Worm (Caenorhabditis elegans) whole organism, mixed stage, embryonic: Measurements from ENCODE around the gene hot-6.

ENCODE experiments used
- M03D4.4 ChIP-seq: sonication (generic microtip); optimal IDR thresholded peaks from 2 replicates; lab custom pipeline; 2017; ENCODE audit warnings: mild to moderate bottlenecking, missing genetic modification characterization, missing compliant biosample characterization
- blmp-1 ChIP-seq: fragments of 150-350 bp; optimal IDR thresholded peaks from 2 replicates; lab custom pipeline; 2014; ENCODE audit warnings: missing biosample characterization, missing genetic modification characterization
- ceh-39 ChIP-seq: fragments of 150-350 bp; optimal IDR thresholded peaks from 2 replicates; lab custom pipeline; 2014; ENCODE audit warnings: missing biosample characterization, missing genetic modification characterization
- ces-1 ChIP-seq: fragments of 150-350 bp; optimal IDR thresholded peaks from 2 replicates; lab custom pipeline; 2014; ENCODE audit warnings: missing biosample characterization, missing genetic modification reagents, missing genetic modification characterization
- drap-1 ChIP-seq: fragments of 200-800 bp; sonication (Bioruptor generic); optimal IDR thresholded peaks from 3 replicates; lab custom pipeline; 2018; ENCODE audit warnings: mild to moderate bottlenecking, missing genetic modification characterization, missing compliant biosample characterization
- elt-1 ChIP-seq: sonication (generic microtip); optimal IDR thresholded peaks from 2 replicates; lab custom pipeline; 2017; ENCODE audit warnings: missing genetic modification characterization, mild to moderate bottlenecking, missing compliant biosample characterization, antibody characterized with exemption, moderate library complexity, borderline replicate concordance; ENCODE audit not compliant: insufficient read depth
- hlh-1 ChIP-seq: fragments of 150-350 bp; optimal IDR thresholded peaks from 2 replicates; lab custom pipeline; 2014; ENCODE audit warnings: missing biosample characterization, missing genetic modification reagents, missing genetic modification characterization
- mep-1 ChIP-seq: fragments of 150-350 bp; optimal IDR thresholded peaks from 2 replicates; lab custom pipeline; 2017; ENCODE audit warnings: missing biosample characterization, missing genetic modification reagents, missing genetic modification characterization, inconsistent platforms
- nhr-12 ChIP-seq: fragments of 150-350 bp; optimal IDR thresholded peaks from 2 replicates; lab custom pipeline; 2014; ENCODE audit warnings: missing biosample characterization, missing genetic modification characterization
- nhr-237 ChIP-seq: fragments of 150-350 bp; optimal IDR thresholded peaks from 2 replicates; lab custom pipeline; 2014; ENCODE audit warnings: missing biosample characterization, missing genetic modification characterization
- snpc-4 ChIP-seq: fragments of 150-350 bp; optimal IDR thresholded peaks from 2 replicates; lab custom pipeline; 2014; ENCODE audit warnings: missing biosample characterization, missing genetic modification characterization
- sptf-1 ChIP-seq: sonication (generic microtip); optimal IDR thresholded peaks from 2 replicates; lab custom pipeline; 2017; ENCODE audit warnings: mild to moderate bottlenecking, missing genetic modification characterization, moderate library complexity, missing compliant biosample characterization
- unc-39 ChIP-seq: fragments of 150-350 bp; optimal IDR thresholded peaks from 2 replicates; lab custom pipeline; 2014; ENCODE audit warnings: missing biosample characterization, missing genetic modification characterization
- unc-62 ChIP-seq: fragments of 150-350 bp; optimal IDR thresholded peaks from 2 replicates; lab custom pipeline; 2014; ENCODE audit warnings: missing biosample characterization, missing genetic modification reagents, missing genetic modification characterization

DNA sequence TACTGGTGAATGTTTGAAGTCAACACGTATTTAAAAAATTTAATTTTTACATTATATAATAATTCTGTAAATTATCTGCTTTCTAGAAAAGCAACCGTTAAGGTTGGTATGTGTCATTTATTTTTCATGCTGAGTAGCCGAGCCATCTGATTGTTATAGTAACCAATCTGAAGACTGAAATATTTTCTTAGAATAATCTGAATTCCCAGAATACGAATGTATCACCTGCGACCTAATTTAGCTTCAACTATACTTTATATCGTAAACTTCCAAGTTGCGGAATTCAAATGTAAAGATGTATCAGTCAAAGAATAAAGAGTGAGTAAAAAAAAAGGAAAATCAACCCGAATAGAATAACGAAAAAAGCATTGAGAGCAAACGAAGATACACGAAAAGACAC is 10.5 kb upstream of the hot-6 start:
- TF ChIP-seq ces-1 (GFP tag; lab: Kevin White, UChicago) = no peak
- no peak for TF ChIP-seq unc-39 (tag; lab: Kevin White, UChicago)
- TF ChIP-seq sptf-1 (tag; lab: Kevin White, UChicago) = no peak
- TF ChIP-seq M03D4.4 (tag; lab: Kevin White, UChicago) = no peak
- no peak for TF ChIP-seq unc-62 (GFP tag; lab: Kevin White, UChicago)
- no peak for TF ChIP-seq mep-1 (tag; lab: Kevin White, UChicago)
- no peak for TF ChIP-seq hlh-1 (tag; lab: Kevin White, UChicago)
- TF ChIP-seq nhr-12 (tag; lab: Kevin White, UChicago) = no peak
- no peak for TF ChIP-seq nhr-237
- no peak for TF ChIP-seq elt-1 (tag; lab: Kevin White, UChicago)
- no peak for TF ChIP-seq ceh-39
- no peak for TF ChIP-seq blmp-1 (tag; lab: Kevin White, UChicago)
- no peak for TF ChIP-seq drap-1 (GFP tag; lab: Kevin White, UChicago)
- no peak for TF ChIP-seq snpc-4 (tag; lab: Kevin White, UChicago)
